Fruit fly (Drosophila melanogaster): ENCODE data around the gene cm.

Gene cm

dm6 chrX:6997653-6998491 is 13.1 kb downstream of the cm start (continued):
- TF ChIP-seq cyc (GFP tag; optimal IDR thresholded peaks at IDR 0.05) = peak; percentile 90
- peak; percentile 90 for TF ChIP-seq Ets96B (tag; optimal IDR thresholded peaks at IDR 0.05)
- TF ChIP-seq CG6163 (GFP tag; IDR thresholded peaks at IDR 0.05) = peak; percentile 83
- TF ChIP-seq Hr38 (GFP tag; optimal IDR thresholded peaks at IDR 0.05) = no peak
- peak; percentile 85 for TF ChIP-seq CG3919 (GFP tag; optimal IDR thresholded peaks at IDR 0.05)
- peak; percentile 82 for TF ChIP-seq CG34406 (GFP tag; optimal IDR thresholded peaks at IDR 0.05)
- TF ChIP-seq acj6 (GFP tag; optimal IDR thresholded peaks at IDR 0.05) = peak; percentile 88
- TF ChIP-seq esn (GFP tag; optimal IDR thresholded peaks at IDR 0.05) = peak; percentile 87
- TF ChIP-seq Eip93F (GFP tag; optimal IDR thresholded peaks at IDR 0.05) = peak; percentile 28
- peak; percentile 86 for TF ChIP-seq net (GFP tag; optimal IDR thresholded peaks at IDR 0.05)

DNA sequence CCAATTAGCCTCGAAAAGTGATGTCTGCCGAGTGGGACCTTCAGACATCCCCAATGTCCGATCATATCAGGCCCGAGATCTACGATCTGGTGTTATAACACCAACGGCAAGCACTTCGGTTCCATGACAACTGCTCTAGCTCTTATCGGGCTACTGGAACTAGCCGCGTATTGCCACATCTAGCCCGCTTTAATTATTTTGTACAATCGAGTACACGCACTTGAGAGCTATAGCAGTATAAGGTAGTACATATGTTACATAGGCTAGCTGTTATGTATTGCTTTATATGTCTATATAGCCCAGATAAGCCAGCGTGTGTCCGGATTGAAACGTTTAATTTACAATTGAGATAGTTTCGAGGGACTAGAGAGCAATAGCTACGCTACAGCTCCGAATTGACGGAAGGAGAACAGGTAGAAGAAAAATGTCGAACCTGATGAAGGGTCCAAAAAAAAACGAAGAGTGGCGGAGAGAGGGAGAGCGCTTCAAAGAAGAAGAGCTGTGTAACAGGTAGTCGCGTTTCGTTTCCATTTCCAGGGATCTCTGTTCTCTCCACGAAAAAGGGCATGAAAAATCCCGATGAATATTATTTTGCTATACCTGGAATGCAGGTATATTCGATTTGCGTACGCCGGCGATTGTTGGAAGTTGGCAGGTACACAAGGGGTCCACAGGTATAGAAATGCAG is 13.8 kb downstream of the cm start:
- no peak for TF ChIP-seq Eip93F (GFP tag; optimal IDR thresholded peaks at IDR 0.05)
- peak; percentile 1 for TF ChIP-seq Blimp-1 (GFP tag; optimal IDR thresholded peaks at IDR 0.05)

DNA sequence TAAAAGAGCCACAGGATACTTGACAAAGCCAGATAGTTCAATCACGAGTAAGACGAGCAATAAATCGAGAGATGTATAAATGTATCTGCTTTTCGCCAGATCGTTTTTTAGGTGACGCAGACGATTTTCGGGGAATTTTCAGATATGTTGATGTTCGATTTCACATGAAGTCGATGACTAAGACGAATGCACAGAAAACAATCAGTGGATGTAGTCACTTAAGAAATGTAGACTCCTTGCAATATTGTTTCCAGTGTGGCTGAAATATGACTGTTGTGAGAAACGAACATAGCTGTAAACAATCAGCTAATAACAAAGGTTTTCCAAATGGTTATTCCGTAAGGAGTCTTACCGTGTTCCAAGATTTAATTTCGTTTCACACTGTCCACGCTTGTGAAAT is 14.8 kb downstream of the cm start:
- TF ChIP-seq CG1621 (tag; optimal IDR thresholded peaks at IDR 0.05) (no peak), net (GFP tag; optimal IDR thresholded peaks at IDR 0.05) (no peak), Hr39 (GFP tag; optimal IDR thresholded peaks at IDR 0.05) (peak; percentile 6), CG3032 (tag; optimal IDR thresholded peaks at IDR 0.05) (no peak), Met (GFP tag; optimal IDR thresholded peaks at IDR 0.05) (peak; percentile 11), CG6808 (GFP tag; optimal IDR thresholded peaks at IDR 0.05) (no peak), CG8119 (GFP tag; IDR thresholded peaks at IDR 0.05) (no peak), Ets21C (GFP tag; optimal IDR thresholded peaks at IDR 0.05) (no peak), CG8632 (GFP tag; optimal IDR thresholded peaks at IDR 0.05) (no peak), Hr38 (GFP tag; optimal IDR thresholded peaks at IDR 0.05) (no peak), Eip78C (GFP tag) (peak; percentile 54)

dm6 chrX:6995258-6995657 is 15.7 kb downstream of the cm start:
- TF ChIP-seq svp (GFP tag) (peak; percentile 40), Eip78C (GFP tag) (peak; percentile 42), CG7368 (GFP tag; optimal IDR thresholded peaks at IDR 0.05) (no peak), Blimp-1 (GFP tag; optimal IDR thresholded peaks at IDR 0.05) (peak; percentile 28)

- TF ChIP-seq Hr38 (GFP tag; optimal IDR thresholded peaks at IDR 0.05) = no peak
- TF ChIP-seq salr (GFP tag; optimal IDR thresholded peaks at IDR 0.05) = peak in 1 of 2 experiments; percentile 28
- TF ChIP-seq Met (GFP tag; optimal IDR thresholded peaks at IDR 0.05) = no peak
- TF ChIP-seq Eip78C (GFP tag) = peak; percentile 42
- TF ChIP-seq CG10669 (GFP tag; optimal IDR thresholded peaks at IDR 0.05) = peak; percentile 40
- no peak for TF ChIP-seq Hr4 (GFP tag; optimal IDR thresholded peaks at IDR 0.05)
- peak; percentile 14 to 59 for TF ChIP-seq ss (GFP tag; optimal IDR thresholded peaks at IDR 0.05)
- TF ChIP-seq CG11294 (GFP tag; IDR thresholded peaks at IDR 0.05) = no peak
- TF ChIP-seq CG6854 (GFP tag; optimal IDR thresholded peaks at IDR 0.05) = no peak
- no peak for TF ChIP-seq Ets96B (tag; optimal IDR thresholded peaks at IDR 0.05)
- no peak for TF ChIP-seq Ets21C (GFP tag; optimal IDR thresholded peaks at IDR 0.05)
- TF ChIP-seq CG10631 (GFP tag; optimal IDR thresholded peaks at IDR 0.05) = peak; percentile 40
- no peak for TF ChIP-seq eg (GFP tag; IDR thresholded peaks at IDR 0.05)
- no peak for TF ChIP-seq CG3032 (tag; optimal IDR thresholded peaks at IDR 0.05)
- no peak for TF ChIP-seq Eip75B (GFP tag; optimal IDR thresholded peaks at IDR 0.05)
- TF ChIP-seq cyc (GFP tag; optimal IDR thresholded peaks at IDR 0.05) = no peak
- TF ChIP-seq Gug (GFP tag; IDR thresholded peaks at IDR 0.05) = no peak
- no peak for TF ChIP-seq CG31627 (GFP tag; optimal IDR thresholded peaks at IDR 0.05)
- TF ChIP-seq Smox (GFP tag; optimal IDR thresholded peaks at IDR 0.05) = no peak
- TF ChIP-seq esn (GFP tag; optimal IDR thresholded peaks at IDR 0.05) = no peak
- peak; percentile 41 for TF ChIP-seq CG6808 (GFP tag; optimal IDR thresholded peaks at IDR 0.05)
- no peak for TF ChIP-seq vri (GFP tag; optimal IDR thresholded peaks at IDR 0.05)
- no peak for TF ChIP-seq Blimp-1 (GFP tag; optimal IDR thresholded peaks at IDR 0.05)
- TF ChIP-seq fd85E (GFP tag; optimal IDR thresholded peaks at IDR 0.05) = no peak
- no peak for TF ChIP-seq CG3919 (GFP tag; optimal IDR thresholded peaks at IDR 0.05)
- TF ChIP-seq CG9139 (GFP tag; optimal IDR thresholded peaks at IDR 0.05) = peak; percentile 68
- TF ChIP-seq acj6 (GFP tag; optimal IDR thresholded peaks at IDR 0.05) = no peak
- peak; percentile 10 for TF ChIP-seq CG34406 (GFP tag; optimal IDR thresholded peaks at IDR 0.05)
- no peak for TF ChIP-seq Hr39 (GFP tag; optimal IDR thresholded peaks at IDR 0.05)
- no peak for TF ChIP-seq lz (GFP tag; optimal IDR thresholded peaks at IDR 0.05)
These were observed 16.3 kb downstream of the cm start for dm6 chrX:6994473-6995179.
